Worm (Caenorhabditis elegans) whole organism, late embryonic: ENCODE results near the gene sly-1.

Experiments used
- ets-4 ChIP-seq: sonication (generic microtip); optimal IDR thresholded peaks from 2 replicates; lab custom pipeline; 2016; ENCODE audit warnings: missing genetic modification characterization, missing compliant biosample characterization
- nfya-1 ChIP-seq: sonication (generic microtip); optimal IDR thresholded peaks from 2 replicates; lab custom pipeline; 2017; ENCODE audit warnings: missing genetic modification characterization, mild to moderate bottlenecking, missing compliant biosample characterization, antibody characterized with exemption, moderate library complexity
- tbx-2 ChIP-seq: sonication (generic microtip); optimal IDR thresholded peaks from 2 replicates; lab custom pipeline; 2016; ENCODE audit warnings: missing genetic modification characterization, missing compliant biosample characterization
- unc-55 ChIP-seq: sonication (generic microtip); optimal IDR thresholded peaks from 2 replicates; lab custom pipeline; 2017; ENCODE audit warnings: missing biosample characterization, missing genetic modification reagents, missing genetic modification characterization

- TF ChIP-seq nfya-1 (tag; lab: Kevin White, UChicago) (no peak), ets-4 (tag; lab: Kevin White, UChicago) (no peak), unc-55 (no peak), tbx-2 (tag; lab: Kevin White, UChicago) (no peak)
Observed at ce11 chrIII:10537003-10537402, 30.1 kb downstream of the sly-1 start.
